Fruit fly (Drosophila melanogaster) whole organism, embryonic: ENCODE results near the gene east.

Experiments
- BtbVII ChIP-seq: fragments of 200-800 bp; sonication (Bioruptor generic); optimal IDR thresholded peaks from 3 replicates; lab custom pipeline; 2017; ENCODE audit warnings: missing biosample characterization, mild to moderate bottlenecking, missing genetic modification characterization
- CG1024 ChIP-seq: fragments of 200-800 bp; sonication (Bioruptor generic); IDR thresholded peaks from 2 replicates; pipeline ENCODE4 v1.3.6; 2022; ENCODE audit warnings: missing biosample characterization, missing genetic modification characterization
- CG10274 ChIP-seq: fragments of 200-800 bp; sonication (Bioruptor generic); optimal IDR thresholded peaks from 3 replicates; lab custom pipeline; 2017; ENCODE audit warnings: missing biosample characterization, mild to moderate bottlenecking, missing genetic modification characterization
- CG13624 ChIP-seq: fragments of 200-800 bp; sonication (Bioruptor generic); optimal IDR thresholded peaks from 2 replicates; lab custom pipeline; 2016; ENCODE audit warnings: missing biosample characterization, missing genetic modification characterization
- CG15601 ChIP-seq: fragments of 200-800 bp; sonication (Bioruptor generic); optimal IDR thresholded peaks from 3 replicates; lab custom pipeline; 2019; ENCODE audit warnings: missing biosample characterization, mild to moderate bottlenecking, missing genetic modification characterization, moderate library complexity
- CG17186 ChIP-seq: fragments of 200-800 bp; sonication (Bioruptor generic); optimal IDR thresholded peaks from 3 replicates; lab custom pipeline; 2017; ENCODE audit warnings: missing biosample characterization, missing genetic modification reagents, missing genetic modification characterization
- CG1832 ChIP-seq: fragments of 200-800 bp; sonication (Bioruptor generic); optimal IDR thresholded peaks from 2 replicates; lab custom pipeline; 2017; ENCODE audit warnings: missing biosample characterization, mild to moderate bottlenecking, missing genetic modification characterization, inconsistent platforms
- CG2116 ChIP-seq: fragments of 200-800 bp; sonication (Bioruptor generic); optimal IDR thresholded peaks from 3 replicates; lab custom pipeline; 2018; ENCODE audit warnings: missing biosample characterization, mild to moderate bottlenecking, missing genetic modification characterization
- CG2120 ChIP-seq: fragments of 200-800 bp; sonication (Bioruptor generic); optimal IDR thresholded peaks from 3 replicates; lab custom pipeline; 2016; ENCODE audit warnings: missing biosample characterization, missing genetic modification characterization
- CG2678 ChIP-seq: fragments of 200-800 bp; sonication (Bioruptor generic); optimal IDR thresholded peaks from 3 replicates; lab custom pipeline; 2019; ENCODE audit warnings: missing biosample characterization, mild to moderate bottlenecking, missing genetic modification characterization, moderate library complexity
- CG4404 ChIP-seq: fragments of 200-800 bp; sonication (Bioruptor generic); IDR thresholded peaks from 2 replicates; pipeline ENCODE4 v1.3.6; 2022; ENCODE audit warnings: missing biosample characterization, missing genetic modification characterization
- CG5953 ChIP-seq: fragments of 200-800 bp; sonication (Bioruptor generic); IDR thresholded peaks from 2 replicates; pipeline ENCODE4 v1.3.6; 2022; ENCODE audit warnings: missing biosample characterization, missing genetic modification characterization
- CG6175 ChIP-seq: fragments of 200-800 bp; sonication (Bioruptor generic); IDR thresholded peaks from 3 replicates; pipeline ENCODE4 v1.3.6; 2022; ENCODE audit warnings: missing biosample characterization, missing genetic modification characterization
- CG6854 ChIP-seq: fragments of 200-800 bp; sonication (Bioruptor generic); optimal IDR thresholded peaks from 3 replicates; lab custom pipeline; 2017; ENCODE audit warnings: missing biosample characterization, mild to moderate bottlenecking, missing genetic modification characterization
- CG9215 ChIP-seq: fragments of 200-800 bp; sonication (Bioruptor generic); IDR thresholded peaks from 2 replicates; pipeline ENCODE4 v1.3.6; 2022; ENCODE audit warnings: missing biosample characterization, missing genetic modification characterization
- CG9727 ChIP-seq: fragments of 200-800 bp; sonication (Bioruptor generic); optimal IDR thresholded peaks from 3 replicates; lab custom pipeline; 2017; ENCODE audit warnings: missing biosample characterization, mild to moderate bottlenecking, missing genetic modification characterization
- CG9876 ChIP-seq: fragments of 200-800 bp; sonication (Bioruptor generic); optimal IDR thresholded peaks from 2 replicates; lab custom pipeline; 2016; ENCODE audit warnings: missing biosample characterization, missing genetic modification characterization
- CHES-1-like ChIP-seq: fragments of 200-800 bp; sonication (Bioruptor generic); optimal IDR thresholded peaks from 2 replicates; lab custom pipeline; 2016; ENCODE audit warnings: missing biosample characterization, missing genetic modification characterization
- Drgx ChIP-seq: fragments of 200-800 bp; sonication (Bioruptor generic); IDR thresholded peaks from 2 replicates; pipeline ENCODE4 v1.3.6; 2022; ENCODE audit warnings: missing biosample characterization, missing genetic modification characterization
- HmgD ChIP-seq: fragments of 200-800 bp; sonication (Bioruptor generic); optimal IDR thresholded peaks from 3 replicates; lab custom pipeline; 2016; ENCODE audit warnings: missing biosample characterization, missing genetic modification characterization
- Lhr ChIP-seq: fragments of 200-800 bp; sonication (Bioruptor generic); optimal IDR thresholded peaks from 3 replicates; lab custom pipeline; 2017; ENCODE audit warnings: mild to moderate bottlenecking, missing biosample characterization, missing genetic modification reagents, missing genetic modification characterization
- Mrtf ChIP-seq: fragments of 200-800 bp; sonication (Bioruptor generic); IDR thresholded peaks from 3 replicates; pipeline ENCODE4 v1.3.6; 2022; ENCODE audit warnings: missing biosample characterization, missing genetic modification characterization
- Opbp ChIP-seq: fragments of 200-800 bp; sonication (Bioruptor generic); IDR thresholded peaks from 3 replicates; pipeline ENCODE4 v1.3.6; 2022; ENCODE audit warnings: missing biosample characterization, missing genetic modification characterization; ENCODE audit not compliant: partially characterized antibody
- Optix ChIP-seq: fragments of 200-800 bp; sonication (Bioruptor generic); IDR thresholded peaks from 3 replicates; pipeline ENCODE4 v1.3.6; 2022; ENCODE audit warnings: missing biosample characterization, missing genetic modification characterization
- Pdp1 ChIP-seq, 2 experiments: fragments of 200-800 bp; sonication (Bioruptor generic); optimal IDR thresholded peaks; 3 replicates each; lab custom pipeline; 2016; ENCODE audit warnings: missing biosample characterization in 2 of 2, missing genetic modification characterization in 2 of 2, mild to moderate bottlenecking in 1 of 2, moderate library complexity in 1 of 2
- Six4 ChIP-seq: fragments of 200-800 bp; sonication (Bioruptor generic); optimal IDR thresholded peaks from 2 replicates; lab custom pipeline; 2016; ENCODE audit warnings: missing biosample characterization, missing genetic modification characterization
- amos ChIP-seq: fragments of 200-800 bp; sonication (Bioruptor generic); IDR thresholded peaks from 2 replicates; pipeline ENCODE4 v1.3.6; 2022; ENCODE audit warnings: missing biosample characterization, missing genetic modification characterization; ENCODE audit not compliant: partially characterized antibody
- cas ChIP-seq: fragments of 200-800 bp; sonication (Bioruptor generic); IDR thresholded peaks from 2 replicates; pipeline ENCODE4 v1.3.6; 2022; ENCODE audit warnings: missing biosample characterization, missing genetic modification characterization
- chinmo ChIP-seq: fragments of 200-800 bp; sonication (Bioruptor generic); IDR thresholded peaks from 4 replicates; pipeline ENCODE4 v1.3.6; 2022; ENCODE audit warnings: missing biosample characterization, missing genetic modification characterization; ENCODE audit not compliant: partially characterized antibody
- chm ChIP-seq: fragments of 200-800 bp; sonication (Bioruptor generic); IDR thresholded peaks from 2 replicates; pipeline ENCODE4 v1.3.6; 2022; ENCODE audit warnings: missing biosample characterization, missing genetic modification characterization
- chn ChIP-seq: fragments of 200-800 bp; sonication (Bioruptor generic); optimal IDR thresholded peaks from 2 replicates; lab custom pipeline; 2016; ENCODE audit warnings: missing biosample characterization, missing genetic modification characterization
- dan ChIP-seq: fragments of 200-800 bp; sonication (Bioruptor generic); IDR thresholded peaks from 2 replicates; pipeline ENCODE4 v1.3.6; 2022; ENCODE audit warnings: missing biosample characterization, missing genetic modification characterization
- gce ChIP-seq: fragments of 200-800 bp; sonication (Bioruptor generic); IDR thresholded peaks from 3 replicates; pipeline ENCODE4 v1.3.6; 2022; ENCODE audit warnings: missing biosample characterization, missing genetic modification characterization
- jumu ChIP-seq: fragments of 200-800 bp; sonication (Bioruptor generic); optimal IDR thresholded peaks from 3 replicates; lab custom pipeline; 2016; ENCODE audit warnings: missing biosample characterization, missing genetic modification characterization
- lab ChIP-seq: fragments of 200-800 bp; sonication (Bioruptor generic); optimal IDR thresholded peaks from 3 replicates; lab custom pipeline; 2017; ENCODE audit warnings: missing biosample characterization, missing genetic modification characterization, mild to moderate bottlenecking, moderate library complexity, missing genetic modification reagents
- luna ChIP-seq: fragments of 200-800 bp; sonication (Bioruptor generic); optimal IDR thresholded peaks from 2 replicates; lab custom pipeline; 2016; ENCODE audit warnings: missing biosample characterization, missing genetic modification characterization
- nerfin-1 ChIP-seq: fragments of 200-800 bp; sonication (Bioruptor generic); optimal IDR thresholded peaks from 3 replicates; lab custom pipeline; 2019; ENCODE audit warnings: missing biosample characterization, mild to moderate bottlenecking, missing genetic modification characterization, moderate library complexity
- pita ChIP-seq: fragments of 200-800 bp; sonication (Bioruptor generic); optimal IDR thresholded peaks from 2 replicates; lab custom pipeline; 2017; ENCODE audit warnings: missing biosample characterization, mild to moderate bottlenecking, missing genetic modification characterization
- psq ChIP-seq: fragments of 200-800 bp; sonication (Bioruptor generic); optimal IDR thresholded peaks from 2 replicates; lab custom pipeline; 2017; ENCODE audit warnings: missing biosample characterization, missing genetic modification characterization
- row ChIP-seq: fragments of 200-800 bp; sonication (Bioruptor generic); IDR thresholded peaks from 3 replicates; pipeline ENCODE4 v1.3.6; 2022; ENCODE audit warnings: missing biosample characterization, missing genetic modification characterization
- slou ChIP-seq: fragments of 200-800 bp; sonication (Bioruptor generic); optimal IDR thresholded peaks from 3 replicates; lab custom pipeline; 2016; ENCODE audit warnings: missing biosample characterization, missing genetic modification characterization
- sob ChIP-seq: fragments of 200-800 bp; sonication (Bioruptor generic); IDR thresholded peaks from 2 replicates; pipeline ENCODE4 v1.3.6; 2022; ENCODE audit warnings: missing biosample characterization, missing genetic modification characterization
- trem ChIP-seq: fragments of 200-800 bp; optimal IDR thresholded peaks from 3 replicates; lab custom pipeline; 2019; ENCODE audit warnings: missing biosample characterization, mild to moderate bottlenecking, missing genetic modification characterization, moderate library complexity
- unc-4 ChIP-seq: fragments of 200-800 bp; sonication (Bioruptor generic); IDR thresholded peaks from 2 replicates; pipeline ENCODE4 v1.3.6; 2022; ENCODE audit warnings: missing biosample characterization, missing genetic modification characterization; ENCODE audit not compliant: partially characterized antibody
- zen ChIP-seq: fragments of 200-800 bp; sonication (Bioruptor generic); optimal IDR thresholded peaks from 3 replicates; lab custom pipeline; 2018; ENCODE audit warnings: missing biosample characterization, mild to moderate bottlenecking, missing genetic modification characterization, moderate library complexity

east gene

DNA sequence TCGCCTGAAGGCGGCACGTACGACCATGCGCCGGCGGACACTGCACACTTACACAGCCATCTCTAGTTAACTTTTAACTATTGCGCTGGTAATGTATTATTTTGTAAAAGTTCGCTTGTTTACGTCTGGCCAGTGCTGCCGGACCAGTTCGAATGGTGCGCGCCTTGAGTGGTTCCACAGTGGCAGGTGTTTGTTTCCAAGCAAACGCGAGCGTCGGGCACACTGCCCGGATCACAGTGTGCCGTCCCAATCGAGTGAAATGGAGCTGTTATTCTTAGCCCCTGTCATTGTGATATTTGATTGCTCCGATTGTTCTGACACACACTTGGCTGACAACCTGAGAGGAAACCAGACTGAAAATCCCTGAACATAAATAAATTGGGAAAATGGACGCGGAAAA, 62.7 kb downstream of the east start, which contains the start of gene CG4199 (continued):
- TF ChIP-seq Drgx (peak; percentile 20; the same call in 1 of the 2 replicates), chn (GFP tag; lab: Kevin White, UChicago) (no peak), CG2678 (tag; lab: Kevin White, UChicago) (no peak), Optix (GFP tag; lab: Robert Waterston, UW) (no peak), Six4 (GFP tag; lab: Kevin White, UChicago) (no peak), sob (GFP tag; lab: Robert Waterston, UW) (0 out of 2 replicates have a peak, but pooled peaks have one; percentile 36), CG9727 (GFP tag; lab: Kevin White, UChicago) (peak; percentile 16), CG15601 (tag; lab: Kevin White, UChicago) (no peak), Mrtf (GFP tag; lab: Robert Waterston, UW) (no peak), CG1024 (GFP tag; lab: Robert Waterston, UW) (no peak), CG1832 (GFP tag; lab: Kevin White, UChicago) (no peak), nerfin-1 (no peak), zen (tag; lab: Kevin White, UChicago) (no peak), chm (GFP tag; lab: Robert Waterston, UW) (0 out of 2 replicates have a peak, but pooled peaks have one; percentile 24), CG17186 (GFP tag; lab: Kevin White, UChicago) (peak; percentile 96), lab (peak; percentile 32), CG2120 (GFP tag; lab: Kevin White, UChicago) (no peak), CG5953 (GFP tag; lab: Robert Waterston, UW) (no peak), luna (GFP tag; lab: Kevin White, UChicago) (peak; percentile 15), Pdp1 (GFP tag; optimal IDR thresholded peaks at IDR 0.05; lab: Kevin White, UChicago) (peak in 1 of 2 experiments; percentile 35), CG6854 (no peak), amos (GFP tag; lab: Robert Waterston, UW) (peak; percentile 37; the same call in 1 of the 2 replicates), unc-4 (GFP tag; lab: Robert Waterston, UW) (peak; percentile 35; the same call in 1 of the 2 replicates), Opbp (GFP tag; lab: Robert Waterston, UW) (peak; percentile 29; the same call in 1 of the 3 replicates), dan (no peak), psq (no peak), BtbVII (GFP tag; lab: Kevin White, UChicago) (no peak), cas (GFP tag; lab: Robert Waterston, UW) (no peak), CG2116 (GFP tag; lab: Kevin White, UChicago) (peak; percentile 48), Lhr (GFP tag; lab: Kevin White, UChicago) (peak; percentile 32), row (GFP tag; lab: Robert Waterston, UW) (peak; percentile 51), CG10274 (GFP tag; lab: Kevin White, UChicago) (no peak), jumu (GFP tag; lab: Kevin White, UChicago) (peak; percentile 6), CG4404 (no peak), gce (GFP tag; lab: Robert Waterston, UW) (0 out of 3 replicates have a peak, but pooled peaks have one; percentile 11), CG9215 (no peak), CG6175 (no peak), trem (peak; percentile 41), CG13624 (GFP tag; lab: Kevin White, UChicago) (peak; percentile 13), chinmo (GFP tag; lab: Robert Waterston, UW) (0 out of 4 replicates have a peak, but pooled peaks have one; percentile 29), slou (GFP tag; lab: Kevin White, UChicago) (no peak), CHES-1-like (GFP tag; lab: Kevin White, UChicago) (peak; percentile 52), pita (peak; percentile 19), HmgD (GFP tag; lab: Kevin White, UChicago) (peak; percentile 27), CG9876 (GFP tag; lab: Kevin White, UChicago) (no peak)
